Worm (Caenorhabditis elegans) whole organism, early embryonic: ENCODE results near the gene unc-18.

Source experiments
- B0310.2 ChIP-seq: sonication (generic microtip); optimal IDR thresholded peaks from 2 replicates; lab custom pipeline; 2016; ENCODE audit warnings: mild to moderate bottlenecking, missing genetic modification characterization, missing compliant biosample characterization
- F13C5.2 ChIP-seq: sonication (generic microtip); optimal IDR thresholded peaks from 2 replicates; lab custom pipeline; 2017; ENCODE audit warnings: mild to moderate bottlenecking, missing genetic modification characterization, inconsistent platforms, missing compliant biosample characterization
- aly-1 ChIP-seq: sonication (generic microtip); optimal IDR thresholded peaks from 2 replicates; lab custom pipeline; 2016; ENCODE audit warnings: missing genetic modification characterization, missing compliant biosample characterization
- ama-1 ChIP-seq: fragments of 150-350 bp; optimal IDR thresholded peaks from 2 replicates; lab custom pipeline; 2014
- ceh-13 ChIP-seq: fragments of 200-800 bp; sonication (Bioruptor generic); optimal IDR thresholded peaks from 2 replicates; lab custom pipeline; 2018; ENCODE audit warnings: mild to moderate bottlenecking, missing genetic modification characterization, missing compliant biosample characterization
- ceh-36 ChIP-seq: sonication (generic microtip); optimal IDR thresholded peaks from 2 replicates; lab custom pipeline; 2016; ENCODE audit warnings: missing genetic modification characterization, inconsistent platforms, missing compliant biosample characterization
- ets-7 ChIP-seq: sonication (generic microtip); optimal IDR thresholded peaks from 2 replicates; lab custom pipeline; 2016; ENCODE audit warnings: missing genotype, missing genetic modification characterization, missing compliant biosample characterization
- flt-1 ChIP-seq: fragments of 200-800 bp; sonication (Bioruptor generic); IDR thresholded peaks from 2 replicates; pipeline ENCODE4 v1.3.6; 2022; ENCODE audit warnings: missing genetic modification characterization, missing compliant biosample characterization
- hmbx-1 ChIP-seq: sonication (generic microtip); optimal IDR thresholded peaks from 2 replicates; lab custom pipeline; 2016; ENCODE audit warnings: mild to moderate bottlenecking, missing genetic modification characterization, missing compliant biosample characterization
- hmg-4 ChIP-seq: fragments of 200-800 bp; sonication (Bioruptor generic); optimal IDR thresholded peaks from 2 replicates; lab custom pipeline; 2018; ENCODE audit warnings: mild to moderate bottlenecking, missing genetic modification characterization, missing compliant biosample characterization
- hnd-1 ChIP-seq: sonication (generic microtip); optimal IDR thresholded peaks from 2 replicates; lab custom pipeline; 2016; ENCODE audit warnings: missing genetic modification characterization, missing compliant biosample characterization
- pes-1 ChIP-seq: fragments of 200-800 bp; sonication (Bioruptor generic); IDR thresholded peaks from 2 replicates; pipeline ENCODE4 v1.3.6; 2022; ENCODE audit warnings: missing genetic modification reagents, missing genetic modification characterization, missing compliant biosample characterization
- scrt-1 ChIP-seq: fragments of 200-800 bp; sonication (Bioruptor generic); IDR thresholded peaks from 2 replicates; pipeline ENCODE4 v1.3.6; 2022; ENCODE audit warnings: missing genetic modification characterization, missing compliant biosample characterization
- sea-1 ChIP-seq: fragments of 200-800 bp; sonication (Bioruptor generic); conservative IDR thresholded peaks from 2 replicates; pipeline ENCODE4 v1.3.6; 2022; ENCODE audit warnings: missing genetic modification characterization, missing compliant biosample characterization
- tbx-11 ChIP-seq: fragments of 200-800 bp; sonication (Bioruptor generic); IDR thresholded peaks from 2 replicates; pipeline ENCODE4 v1.3.6; 2022; ENCODE audit warnings: missing genetic modification characterization, missing compliant biosample characterization
- tbx-37 ChIP-seq: fragments of 200-800 bp; sonication (Bioruptor generic); conservative IDR thresholded peaks from 2 replicates; pipeline ENCODE4 v1.3.6; 2022; ENCODE audit warnings: missing genetic modification reagents, missing genetic modification characterization, missing compliant biosample characterization
- tra-4 ChIP-seq: sonication (generic microtip); optimal IDR thresholded peaks from 2 replicates; lab custom pipeline; 2017; ENCODE audit warnings: missing genetic modification characterization, missing compliant biosample characterization

unc-18 gene

ce11 chrX:7674871-7675270, 7.8 kb upstream of the unc-18 start:
- TF ChIP-seq hnd-1 (tag; lab: Kevin White, UChicago) (no peak), ceh-13 (GFP tag; lab: Kevin White, UChicago) (no peak), pes-1 (GFP tag; lab: Robert Waterston, UW) (no peak), F13C5.2 (tag; lab: Kevin White, UChicago) (no peak), ets-7 (tag; lab: Kevin White, UChicago) (no peak), scrt-1 (GFP tag; lab: Robert Waterston, UW) (no peak), ama-1 (lab: Kevin White, UChicago) (no peak), tbx-11 (no peak), ceh-36 (tag; lab: Kevin White, UChicago) (no peak), tbx-37 (GFP tag; lab: Robert Waterston, UW) (no peak), B0310.2 (no peak), flt-1 (GFP tag; lab: Robert Waterston, UW) (no peak), hmbx-1 (tag; lab: Kevin White, UChicago) (no peak)

ce11 chrX:7678437-7679139, 4.1 kb upstream of the unc-18 start:
- no peak for TF ChIP-seq hmbx-1 (tag; lab: Kevin White, UChicago)
- no peak for TF ChIP-seq scrt-1 (GFP tag; lab: Robert Waterston, UW)
- TF ChIP-seq hnd-1 (tag; lab: Kevin White, UChicago) = no peak
- TF ChIP-seq ceh-36 (tag; lab: Kevin White, UChicago) = no peak
- no peak for TF ChIP-seq pes-1 (GFP tag; lab: Robert Waterston, UW)
- no peak for TF ChIP-seq ceh-13 (GFP tag; lab: Kevin White, UChicago)
- no peak for TF ChIP-seq tbx-11
- TF ChIP-seq ets-7 (tag; lab: Kevin White, UChicago) = no peak
- TF ChIP-seq tra-4 (tag; lab: Kevin White, UChicago) = no peak

- TF ChIP-seq tra-4 (tag; lab: Kevin White, UChicago) = no peak
- no peak for TF ChIP-seq ceh-36 (tag; lab: Kevin White, UChicago)
- no peak for TF ChIP-seq scrt-1 (GFP tag; lab: Robert Waterston, UW)
- TF ChIP-seq ets-7 (tag; lab: Kevin White, UChicago) = no peak
- no peak for TF ChIP-seq pes-1 (GFP tag; lab: Robert Waterston, UW)
- no peak for TF ChIP-seq aly-1 (tag; lab: Kevin White, UChicago)
- no peak for TF ChIP-seq tbx-11
- TF ChIP-seq tbx-37 (GFP tag; lab: Robert Waterston, UW) = no peak
- no peak for TF ChIP-seq sea-1 (GFP tag; lab: Robert Waterston, UW)
- no peak for TF ChIP-seq hmbx-1 (tag; lab: Kevin White, UChicago)
- TF ChIP-seq ceh-13 (GFP tag; lab: Kevin White, UChicago) = no peak
- TF ChIP-seq ama-1 (lab: Kevin White, UChicago) = no peak
- TF ChIP-seq B0310.2 = no peak
- no peak for TF ChIP-seq hmg-4
- TF ChIP-seq F13C5.2 (tag; lab: Kevin White, UChicago) = no peak
- TF ChIP-seq flt-1 (GFP tag; lab: Robert Waterston, UW) = no peak
- no peak for TF ChIP-seq hnd-1 (tag; lab: Kevin White, UChicago)
Observed at ce11 chrX:7679835-7680234, 2.9 kb upstream of the unc-18 start.

- TF ChIP-seq aly-1 (tag; lab: Kevin White, UChicago) = no peak
- no peak for TF ChIP-seq hmbx-1 (tag; lab: Kevin White, UChicago)
- no peak for TF ChIP-seq F13C5.2 (tag; lab: Kevin White, UChicago)
- TF ChIP-seq flt-1 (GFP tag; lab: Robert Waterston, UW) = no peak
- TF ChIP-seq tbx-11 = no peak
- TF ChIP-seq tbx-37 (GFP tag; lab: Robert Waterston, UW) = no peak
Observed at ce11 chrX:7680545-7681330, 2.0 kb upstream of the unc-18 start, which contains the start of gene stn-2. Gene stn-2 (minus strand): TSS chrX:7680619.

- no peak for TF ChIP-seq sea-1 (GFP tag; lab: Robert Waterston, UW)
- no peak for TF ChIP-seq tbx-11
- no peak for TF ChIP-seq aly-1 (tag; lab: Kevin White, UChicago)
- no peak for TF ChIP-seq ceh-36 (tag; lab: Kevin White, UChicago)
- TF ChIP-seq scrt-1 (GFP tag; lab: Robert Waterston, UW) = no peak
Observed at ce11 chrX:7689119-7689518, 6.4 kb downstream of the unc-18 start, which contains the start of gene clik-2. Gene clik-2 (minus strand): TSS chrX:7689219.

ce11 chrX:7689570-7689969, 6.9 kb downstream of the unc-18 start:
- TF ChIP-seq ama-1 (lab: Kevin White, UChicago) (no peak), F13C5.2 (tag; lab: Kevin White, UChicago) (no peak), hmbx-1 (tag; lab: Kevin White, UChicago) (no peak), scrt-1 (GFP tag; lab: Robert Waterston, UW) (no peak), ceh-36 (tag; lab: Kevin White, UChicago) (no peak), hnd-1 (tag; lab: Kevin White, UChicago) (no peak), hmg-4 (no peak)

ce11 chrX:7703863-7704262, 21.2 kb downstream of the unc-18 start:
- TF ChIP-seq tbx-11 (no peak), tbx-37 (GFP tag; lab: Robert Waterston, UW) (no peak), sea-1 (GFP tag; lab: Robert Waterston, UW) (no peak), ceh-36 (tag; lab: Kevin White, UChicago) (no peak)
